Worm (Caenorhabditis elegans): ENCODE data around the gene Y71H2B.11.

- no peak for TF ChIP-seq nhr-76 (tag; optimal IDR thresholded peaks at IDR 0.05)
- no peak for TF ChIP-seq elt-1 (tag; optimal IDR thresholded peaks at IDR 0.05; ENCODE audit: borderline replicate concordance, insufficient read depth)
- TF ChIP-seq ceh-39 (tag; optimal IDR thresholded peaks at IDR 0.05), result no peak
- TF ChIP-seq unc-39 (tag; optimal IDR thresholded peaks at IDR 0.05), result no peak
- no peak for TF ChIP-seq unc-62 (GFP tag; optimal IDR thresholded peaks at IDR 0.05)
- TF ChIP-seq mab-5 (tag; optimal IDR thresholded peaks at IDR 0.05), result no peak
- TF ChIP-seq blmp-1 (tag; optimal IDR thresholded peaks at IDR 0.05), result no peak
- TF ChIP-seq nhr-237 (tag; optimal IDR thresholded peaks at IDR 0.05), result no peak
- no peak for TF ChIP-seq mep-1 (tag; optimal IDR thresholded peaks at IDR 0.05)
- no peak for TF ChIP-seq snpc-4 (tag; optimal IDR thresholded peaks at IDR 0.05)
- TF ChIP-seq lin-32 (GFP tag; optimal IDR thresholded peaks at IDR 0.05), result no peak
Measured at ce11 chrIII:2560763-2561162, 43.0 kb upstream of the Y71H2B.11 start.
